Worm (Caenorhabditis elegans): ENCODE results near the gene Y32G9A.2.

DNA sequence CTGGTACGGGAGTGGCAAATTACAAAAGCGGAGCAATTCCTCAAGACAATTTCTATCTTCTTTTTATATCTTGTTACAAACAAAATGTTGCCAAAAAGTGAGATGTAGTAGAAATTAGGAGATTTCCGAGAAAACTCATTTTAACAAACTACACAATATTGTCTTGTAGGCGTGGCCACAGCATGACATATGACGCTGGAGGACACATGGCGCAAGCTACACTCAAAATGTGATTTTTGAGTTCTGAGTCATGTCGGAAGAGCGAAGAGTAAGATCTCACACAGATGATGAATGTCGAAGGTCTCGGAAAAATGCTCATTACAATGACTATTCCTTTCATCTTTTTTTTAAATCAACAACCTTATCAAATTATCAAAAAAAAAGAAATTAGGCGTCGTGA is 43.1 kb downstream of the Y32G9A.2 start, which contains the start of gene Y40B10B.1:
- TF ChIP-seq ztf-3 (GFP tag; optimal IDR thresholded peaks at IDR 0.05) (no peak), dox-1 (GFP tag; IDR thresholded peaks at IDR 0.05) (no peak), repo-1 (tag; optimal IDR thresholded peaks at IDR 0.05) (no peak), mes-4 (tag; optimal IDR thresholded peaks at IDR 0.05) (no peak), attf-6 (GFP tag; IDR thresholded peaks at IDR 0.05) (no peak), lin-54 (GFP tag; optimal IDR thresholded peaks at IDR 0.05) (no peak), unc-62 (GFP tag; optimal IDR thresholded peaks at IDR 0.05) (no peak), C17E4.6 (GFP tag; IDR thresholded peaks at IDR 0.05) (no peak), D2030.7 (GFP tag; IDR thresholded peaks at IDR 0.05) (no peak)

Data from whole organism, young adult.